Comparison of ENCODE assay signal across 8 worm cellular contexts in the genomic region with DNA sequence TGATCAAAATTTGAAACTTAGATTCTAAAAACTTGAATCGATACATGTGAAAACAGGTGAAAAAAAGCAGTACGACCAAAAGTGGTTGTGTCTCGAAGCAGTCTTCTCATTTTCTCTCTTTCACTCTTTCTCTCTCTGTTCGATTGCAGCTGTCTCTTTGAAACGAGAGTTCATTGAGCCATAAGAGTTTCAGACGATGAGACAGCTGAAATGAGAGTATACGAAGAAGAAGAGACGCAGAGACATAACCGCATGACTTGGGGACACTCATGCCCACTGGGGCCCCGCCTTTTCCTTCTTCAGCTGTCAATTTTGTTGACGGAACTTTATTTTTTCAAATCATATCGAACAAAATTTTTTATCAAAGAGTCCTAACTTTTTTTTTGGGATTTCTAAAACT.
TF ChIP-seq lines count a peak whose summit lies in the region.

No protein-coding gene starts in this region.

TF ChIP-seq in whole organism, L1 larva, 84 proteins besides CTCF, POLR2A, EP300 and RAD21 (continued from another document and continues in another):
- TF ChIP-seq nhr-19 (GFP tag; conservative IDR thresholded peaks at IDR 0.05; lab: Robert Waterston, UW), result peak; percentile 86
- no peak for TF ChIP-seq ztf-11 (tag; optimal IDR thresholded peaks at IDR 0.05; lab: Kevin White, UChicago)
- TF ChIP-seq ces-1 (GFP tag; optimal IDR thresholded peaks at IDR 0.05; lab: Kevin White, UChicago), result no peak
- TF ChIP-seq lsy-2 (tag; optimal IDR thresholded peaks at IDR 0.05; lab: Kevin White, UChicago), result peak; percentile 87 to 89
- peak; percentile 59 for TF ChIP-seq snpc-4 (tag; optimal IDR thresholded peaks at IDR 0.05; lab: Kevin White, UChicago)
- TF ChIP-seq dpl-1 (GFP tag; optimal IDR thresholded peaks at IDR 0.05; lab: Kevin White, UChicago), result peak; percentile 47 to 70 (median 69)
- TF ChIP-seq sptf-1 (tag; optimal IDR thresholded peaks at IDR 0.05; lab: Kevin White, UChicago), result no peak
- TF ChIP-seq sox-4 (tag; optimal IDR thresholded peaks at IDR 0.05; lab: Kevin White, UChicago), result peak; percentile 15
- TF ChIP-seq fkh-4 (tag; optimal IDR thresholded peaks at IDR 0.05; lab: Kevin White, UChicago; ENCODE audit: borderline replicate concordance), result peak; percentile 45
- TF ChIP-seq mep-1 (tag; optimal IDR thresholded peaks at IDR 0.05; lab: Kevin White, UChicago), result peak; percentile 86
- peak; percentile 71 for TF ChIP-seq blmp-1 (tag; optimal IDR thresholded peaks at IDR 0.05; lab: Kevin White, UChicago)
- TF ChIP-seq nhr-28 (tag; optimal IDR thresholded peaks at IDR 0.05; lab: Kevin White, UChicago), result no peak
- peak; percentile 56; the same call in 1 of the 2 replicates for TF ChIP-seq mab-9 (GFP tag; IDR thresholded peaks at IDR 0.05; lab: Robert Waterston, UW)
- peak; percentile 97 for TF ChIP-seq nhr-85 (tag; lab: Kevin White, UChicago)
- TF ChIP-seq hlh-4 (tag; optimal IDR thresholded peaks at IDR 0.05; lab: Kevin White, UChicago), result peak; percentile 95

TF ChIP-seq in whole organism, L2 larva, 48 proteins besides CTCF, POLR2A, EP300 and RAD21 (continued from another document and continues in another):
- peak; percentile 63 to 90 for TF ChIP-seq lsy-2 (tag; optimal IDR thresholded peaks at IDR 0.05; lab: Kevin White, UChicago)
- TF ChIP-seq Y55F3AM.14 (GFP tag; optimal IDR thresholded peaks at IDR 0.05; lab: Kevin White, UChicago), result peak; percentile 6
- TF ChIP-seq R02D3.7 (tag; optimal IDR thresholded peaks at IDR 0.05; lab: Kevin White, UChicago), result no peak
- peak; percentile 92 for TF ChIP-seq crh-2 (tag; optimal IDR thresholded peaks at IDR 0.05; lab: Kevin White, UChicago)
- no peak for TF ChIP-seq ZK546.5 (tag; optimal IDR thresholded peaks at IDR 0.05; lab: Kevin White, UChicago)
- peak; percentile 73 for TF ChIP-seq ztf-4 (tag; optimal IDR thresholded peaks at IDR 0.05; lab: Kevin White, UChicago)
- no peak for TF ChIP-seq aly-2 (tag; optimal IDR thresholded peaks at IDR 0.05; lab: Kevin White, UChicago)
- peak; percentile 92 for TF ChIP-seq C34F6.9 (tag; optimal IDR thresholded peaks at IDR 0.05; lab: Kevin White, UChicago)
- peak; percentile 7 for TF ChIP-seq sem-4 (tag; optimal IDR thresholded peaks at IDR 0.05; lab: Kevin White, UChicago)
- peak; percentile 62 for TF ChIP-seq lin-11 (tag; optimal IDR thresholded peaks at IDR 0.05; lab: Kevin White, UChicago)
- TF ChIP-seq nhr-11 (tag; optimal IDR thresholded peaks at IDR 0.05; lab: Kevin White, UChicago), result no peak
- peak; percentile 73 for TF ChIP-seq gmeb-1 (tag; optimal IDR thresholded peaks at IDR 0.05; lab: Kevin White, UChicago)
- peak; percentile 90 for TF ChIP-seq nhr-25 (tag; optimal IDR thresholded peaks at IDR 0.05; lab: Kevin White, UChicago)
- peak; percentile 66 for TF ChIP-seq snpc-4 (tag; optimal IDR thresholded peaks at IDR 0.05; lab: Kevin White, UChicago)
- TF ChIP-seq fos-1 (tag; optimal IDR thresholded peaks at IDR 0.05; lab: Kevin White, UChicago), result peak; percentile 95
- TF ChIP-seq F13H6.1 (tag; optimal IDR thresholded peaks at IDR 0.05; lab: Kevin White, UChicago), result peak; percentile 89

TF ChIP-seq in whole organism, L3 larva, 47 proteins besides CTCF, POLR2A, EP300 and RAD21 (continued from another document and continues in another):
- TF ChIP-seq nhr-237 (tag; optimal IDR thresholded peaks at IDR 0.05; lab: Kevin White, UChicago), result no peak
- TF ChIP-seq daf-12 (tag; optimal IDR thresholded peaks at IDR 0.05; lab: Kevin White, UChicago), result no peak
- TF ChIP-seq ceh-16 (tag; optimal IDR thresholded peaks at IDR 0.05; lab: Kevin White, UChicago), result no peak
- no peak for TF ChIP-seq nhr-67 (tag; optimal IDR thresholded peaks at IDR 0.05; lab: Kevin White, UChicago)
- TF ChIP-seq pha-4 (tag; optimal IDR thresholded peaks at IDR 0.05; lab: Kevin White, UChicago), result peak; percentile 91
- peak; percentile 40 for TF ChIP-seq egl-27 (tag; optimal IDR thresholded peaks at IDR 0.05; lab: Kevin White, UChicago)
- no peak for TF ChIP-seq nhr-76 (tag; optimal IDR thresholded peaks at IDR 0.05; lab: Kevin White, UChicago)
- TF ChIP-seq nhr-25 (tag; optimal IDR thresholded peaks at IDR 0.05; lab: Kevin White, UChicago), result peak; percentile 78
- TF ChIP-seq ztf-4 (tag; optimal IDR thresholded peaks at IDR 0.05; lab: Kevin White, UChicago), result no peak
- TF ChIP-seq unc-62 (GFP tag; optimal IDR thresholded peaks at IDR 0.05; lab: Kevin White, UChicago), result peak; percentile 84
- TF ChIP-seq nhr-11 (tag; optimal IDR thresholded peaks at IDR 0.05; lab: Kevin White, UChicago), result peak; percentile 83
- TF ChIP-seq lsy-12 (tag; optimal IDR thresholded peaks at IDR 0.05; lab: Kevin White, UChicago), result peak; percentile 57
- TF ChIP-seq nhr-23 (tag; optimal IDR thresholded peaks at IDR 0.05; lab: Kevin White, UChicago), result peak; percentile 85
- no peak for TF ChIP-seq elt-1 (tag; optimal IDR thresholded peaks at IDR 0.05; lab: Kevin White, UChicago)
- TF ChIP-seq zag-1 (tag; optimal IDR thresholded peaks at IDR 0.05; lab: Kevin White, UChicago), result peak; percentile 1
- TF ChIP-seq lin-39 (tag; optimal IDR thresholded peaks at IDR 0.05; lab: Kevin White, UChicago), result peak; percentile 76
- TF ChIP-seq elt-2 (tag; optimal IDR thresholded peaks at IDR 0.05; lab: Kevin White, UChicago), result peak; percentile 78

TF ChIP-seq in whole organism, L4 larva, 104 proteins besides CTCF, POLR2A, EP300 and RAD21 (continued from another document and continues in another):
- TF ChIP-seq mxl-3 (GFP tag; optimal IDR thresholded peaks at IDR 0.05; lab: Kevin White, UChicago) (peak; percentile 74), snpc-1.2 (GFP tag; IDR thresholded peaks at IDR 0.05; lab: Robert Waterston, UW) (0 out of 2 replicates have a peak, but pooled peaks have one; percentile 42), daf-12 (tag; optimal IDR thresholded peaks at IDR 0.05; lab: Kevin White, UChicago) (no peak), zfp-2 (tag; optimal IDR thresholded peaks at IDR 0.05; lab: Kevin White, UChicago) (no peak), lin-1 (GFP tag; IDR thresholded peaks at IDR 0.05; lab: Robert Waterston, UW) (peak; percentile 83), hlh-30 (tag; optimal IDR thresholded peaks at IDR 0.05; lab: Kevin White, UChicago; ENCODE audit: insufficient read depth) (peak; percentile 99), attf-4 (tag; optimal IDR thresholded peaks at IDR 0.05; lab: Kevin White, UChicago) (no peak), ZK337.2 (GFP tag; IDR thresholded peaks at IDR 0.05; lab: Robert Waterston, UW) (no peak), duxl-1 (tag; optimal IDR thresholded peaks at IDR 0.05; lab: Kevin White, UChicago; ENCODE audit: poor library complexity) (no peak), egl-43 (GFP tag; IDR thresholded peaks at IDR 0.05; lab: Robert Waterston, UW) (0 out of 2 replicates have a peak, but pooled peaks have one; percentile 65), nhr-10 (tag; optimal IDR thresholded peaks at IDR 0.05; lab: Kevin White, UChicago) (no peak), ztf-7 (tag; optimal IDR thresholded peaks at IDR 0.05; lab: Kevin White, UChicago) (no peak), dmd-8 (GFP tag; IDR thresholded peaks at IDR 0.05; lab: Robert Waterston, UW) (no peak), ceh-28 (tag; optimal IDR thresholded peaks at IDR 0.05; lab: Kevin White, UChicago) (peak; percentile 19), rbr-2 (tag; optimal IDR thresholded peaks at IDR 0.05; lab: Kevin White, UChicago) (peak; percentile 77), snpc-4 (tag; optimal IDR thresholded peaks at IDR 0.05; lab: Kevin White, UChicago) (no peak)

TF ChIP-seq in whole organism, early embryonic, 17 proteins besides CTCF, POLR2A, EP300 and RAD21 (continued from another document):
- TF ChIP-seq tbx-11 (GFP tag; IDR thresholded peaks at IDR 0.05; lab: Robert Waterston, UW), result no peak
- TF ChIP-seq hmbx-1 (tag; optimal IDR thresholded peaks at IDR 0.05; lab: Kevin White, UChicago), result no peak
- no peak for TF ChIP-seq ama-1 (optimal IDR thresholded peaks at IDR 0.05; lab: Kevin White, UChicago)
- TF ChIP-seq hmg-4 (GFP tag; optimal IDR thresholded peaks at IDR 0.05; lab: Kevin White, UChicago), result peak; percentile 59
- TF ChIP-seq F13C5.2 (tag; optimal IDR thresholded peaks at IDR 0.05; lab: Kevin White, UChicago), result peak; percentile 38

TF ChIP-seq in whole organism, late embryonic, 69 proteins besides CTCF, POLR2A, EP300 and RAD21 (continued from another document and continues in another):
- TF ChIP-seq ama-1 (optimal IDR thresholded peaks at IDR 0.05; lab: Kevin White, UChicago) (no peak), fkh-10 (GFP tag; optimal IDR thresholded peaks at IDR 0.05; lab: Kevin White, UChicago) (no peak), hlh-13 (GFP tag; optimal IDR thresholded peaks at IDR 0.05; lab: Kevin White, UChicago) (no peak), tbx-2 (tag; optimal IDR thresholded peaks at IDR 0.05; lab: Kevin White, UChicago) (peak; percentile 53), unc-55 (GFP tag; optimal IDR thresholded peaks at IDR 0.05; lab: Kevin White, UChicago) (peak; percentile 91), elt-2 (tag; optimal IDR thresholded peaks at IDR 0.05; lab: Kevin White, UChicago) (peak; percentile 27), gmeb-2 (tag; optimal IDR thresholded peaks at IDR 0.05; lab: Kevin White, UChicago) (no peak), F13H6.1 (tag; optimal IDR thresholded peaks at IDR 0.05; lab: Kevin White, UChicago) (no peak), ceh-18 (tag; optimal IDR thresholded peaks at IDR 0.05; lab: Kevin White, UChicago) (peak; percentile 67), lim-6 (tag; optimal IDR thresholded peaks at IDR 0.05; lab: Kevin White, UChicago) (no peak), syd-9 (tag; optimal IDR thresholded peaks at IDR 0.05; lab: Kevin White, UChicago) (no peak), nhr-11 (tag; optimal IDR thresholded peaks at IDR 0.05; lab: Kevin White, UChicago) (no peak), hlh-15 (tag; optimal IDR thresholded peaks at IDR 0.05; lab: Kevin White, UChicago) (no peak), unc-86 (tag; optimal IDR thresholded peaks at IDR 0.05; lab: Kevin White, UChicago) (no peak), sdc-2 (tag; optimal IDR thresholded peaks at IDR 0.05; lab: Kevin White, UChicago) (no peak), ceh-6 (GFP tag; optimal IDR thresholded peaks at IDR 0.05; lab: Kevin White, UChicago) (no peak), ztf-16 (tag; optimal IDR thresholded peaks at IDR 0.05; lab: Kevin White, UChicago) (no peak), madf-2 (tag; optimal IDR thresholded peaks at IDR 0.05; lab: Kevin White, UChicago) (no peak), Y22D7AL.16 (tag; optimal IDR thresholded peaks at IDR 0.05; lab: Kevin White, UChicago) (no peak), zip-5 (tag; optimal IDR thresholded peaks at IDR 0.05; lab: Kevin White, UChicago) (no peak), dmd-4 (tag; optimal IDR thresholded peaks at IDR 0.05; lab: Kevin White, UChicago; ENCODE audit: borderline replicate concordance) (no peak), ets-4 (tag; optimal IDR thresholded peaks at IDR 0.05; lab: Kevin White, UChicago) (no peak), nfya-1 (tag; optimal IDR thresholded peaks at IDR 0.05; lab: Kevin White, UChicago) (peak; percentile 81)

TF ChIP-seq in whole organism, mixed stage, embryonic, 35 proteins besides CTCF, POLR2A, EP300 and RAD21 (continued from another document):
- TF ChIP-seq nhr-28 (tag; optimal IDR thresholded peaks at IDR 0.05; lab: Kevin White, UChicago) (no peak), lsy-2 (tag; optimal IDR thresholded peaks at IDR 0.05; lab: Kevin White, UChicago) (peak; percentile 19), pha-4 (tag; optimal IDR thresholded peaks at IDR 0.05; lab: Kevin White, UChicago) (peak; percentile 58), lin-32 (GFP tag; optimal IDR thresholded peaks at IDR 0.05; lab: Kevin White, UChicago) (peak; percentile 10), ceh-39 (tag; optimal IDR thresholded peaks at IDR 0.05; lab: Kevin White, UChicago) (peak; percentile 28)

TF ChIP-seq in whole organism, young adult, 124 proteins besides CTCF, POLR2A, EP300 and RAD21 (continued from another document and continues in another):
- no peak for TF ChIP-seq B0261.1 (tag; optimal IDR thresholded peaks at IDR 0.05; lab: Kevin White, UChicago)
- peak; percentile 74 for TF ChIP-seq ZK185.1 (tag; optimal IDR thresholded peaks at IDR 0.05; lab: Kevin White, UChicago; ENCODE audit: poor library complexity, severe bottlenecking)
- no peak for TF ChIP-seq F52B5.7 (tag; optimal IDR thresholded peaks at IDR 0.05; lab: Kevin White, UChicago)
- peak; percentile 34 for TF ChIP-seq atf-7 (tag; optimal IDR thresholded peaks at IDR 0.05; lab: Kevin White, UChicago)
- TF ChIP-seq madf-8 (GFP tag; conservative IDR thresholded peaks at IDR 0.05; lab: Robert Waterston, UW), result no peak
- TF ChIP-seq snpc-1.3 (tag; optimal IDR thresholded peaks at IDR 0.05; lab: Kevin White, UChicago; ENCODE audit: insufficient read depth), result no peak
- peak; percentile 72 for TF ChIP-seq dox-1 (GFP tag; IDR thresholded peaks at IDR 0.05; lab: Robert Waterston, UW)
- peak; percentile 49 for TF ChIP-seq madf-10 (tag; optimal IDR thresholded peaks at IDR 0.05; lab: Kevin White, UChicago)
- no peak for TF ChIP-seq dpl-1 (GFP tag; optimal IDR thresholded peaks at IDR 0.05; lab: Kevin White, UChicago)
- no peak for TF ChIP-seq dpff-1 (tag; optimal IDR thresholded peaks at IDR 0.05; lab: Kevin White, UChicago)
- TF ChIP-seq B0035.1 (tag; optimal IDR thresholded peaks at IDR 0.05; lab: Kevin White, UChicago), result no peak
- no peak for TF ChIP-seq F55B11.4 (tag; optimal IDR thresholded peaks at IDR 0.05; lab: Kevin White, UChicago; ENCODE audit: borderline replicate concordance, insufficient read depth)
- TF ChIP-seq F57A8.1 (GFP tag; optimal IDR thresholded peaks at IDR 0.05; lab: Kevin White, UChicago), result no peak
- TF ChIP-seq bed-2 (GFP tag; IDR thresholded peaks at IDR 0.05; lab: Robert Waterston, UW), result no peak
- TF ChIP-seq lir-1 (GFP tag; conservative IDR thresholded peaks at IDR 0.05; lab: Robert Waterston, UW), result peak; percentile 51; the same call in 1 of the 2 replicates
- no peak for TF ChIP-seq hlh-12 (tag; optimal IDR thresholded peaks at IDR 0.05; lab: Kevin White, UChicago)
- TF ChIP-seq madf-3 (GFP tag; IDR thresholded peaks at IDR 0.05; lab: Robert Waterston, UW), result peak; percentile 57; the same call in 1 of the 2 replicates
- peak; percentile 37 for TF ChIP-seq pha-4 (tag; optimal IDR thresholded peaks at IDR 0.05; lab: Kevin White, UChicago)
- no peak for TF ChIP-seq athp-1 (tag; optimal IDR thresholded peaks at IDR 0.05; lab: Kevin White, UChicago)
- no peak for TF ChIP-seq ceh-91 (GFP tag; IDR thresholded peaks at IDR 0.05; lab: Robert Waterston, UW)
- TF ChIP-seq attf-5 (GFP tag; optimal IDR thresholded peaks at IDR 0.05; lab: Kevin White, UChicago), result peak; percentile 83
- TF ChIP-seq ztf-26 (tag; optimal IDR thresholded peaks at IDR 0.05; lab: Kevin White, UChicago), result peak; percentile 79
- TF ChIP-seq lin-35 (GFP tag; optimal IDR thresholded peaks at IDR 0.05; lab: Kevin White, UChicago), result peak in 1 of 3 experiments; percentile 65
- no peak for TF ChIP-seq aptf-3 (GFP tag; IDR thresholded peaks at IDR 0.05; lab: Robert Waterston, UW)
- TF ChIP-seq sdz-38 (tag; optimal IDR thresholded peaks at IDR 0.05; lab: Kevin White, UChicago), result no peak
- TF ChIP-seq ama-1 (optimal IDR thresholded peaks at IDR 0.05; lab: Kevin White, UChicago), result no peak
- TF ChIP-seq ama-1 (GFP tag; optimal IDR thresholded peaks at IDR 0.05; lab: Kevin White, UChicago), result no peak
- TF ChIP-seq lag-1 (GFP tag; IDR thresholded peaks at IDR 0.05; lab: Robert Waterston, UW), result no peak
- peak; percentile 47 for TF ChIP-seq lin-54 (GFP tag; optimal IDR thresholded peaks at IDR 0.05; lab: Kevin White, UChicago)
- TF ChIP-seq sea-2 (GFP tag; IDR thresholded peaks at IDR 0.05; lab: Robert Waterston, UW), result no peak
- no peak for TF ChIP-seq B0019.2 (GFP tag; conservative IDR thresholded peaks at IDR 0.05; lab: Robert Waterston, UW)
- no peak for TF ChIP-seq hlh-26 (GFP tag; conservative IDR thresholded peaks at IDR 0.05; lab: Robert Waterston, UW)
- 0 out of 2 replicates have a peak, but pooled peaks have one; percentile 68 for TF ChIP-seq F37B4.10 (GFP tag; IDR thresholded peaks at IDR 0.05; lab: Robert Waterston, UW)
- no peak for TF ChIP-seq bed-1 (GFP tag; IDR thresholded peaks at IDR 0.05; lab: Robert Waterston, UW)
- TF ChIP-seq sptf-2 (GFP tag; optimal IDR thresholded peaks at IDR 0.05; lab: Kevin White, UChicago), result no peak
- no peak for TF ChIP-seq hsf-1 (GFP tag; IDR thresholded peaks at IDR 0.05; lab: Robert Waterston, UW)
- no peak for TF ChIP-seq gei-17 (GFP tag; optimal IDR thresholded peaks at IDR 0.05; lab: Kevin White, UChicago)
- TF ChIP-seq ztf-22 (GFP tag; optimal IDR thresholded peaks at IDR 0.05; lab: Kevin White, UChicago), result peak; percentile 20
- peak; percentile 35 to 57 for TF ChIP-seq let-607 (tag; optimal IDR thresholded peaks at IDR 0.05; lab: Kevin White, UChicago)
- TF ChIP-seq xnd-1 (tag; optimal IDR thresholded peaks at IDR 0.05; lab: Kevin White, UChicago), result no peak
- peak; percentile 40 for TF ChIP-seq tlf-1 (GFP tag; optimal IDR thresholded peaks at IDR 0.05; lab: Kevin White, UChicago)
